Worm (Caenorhabditis elegans) whole organism, L2 larva: ENCODE measurements around the gene Y38H6C.8.
"Not testable (repeated sequence)": the region's sequence is repeated elsewhere in the genome, so short reads cannot be mapped to it uniquely, and the experiment has no call there.

Source experiments
- aly-2 ChIP-seq: fragments of 150-350 bp; optimal IDR thresholded peaks from 2 replicates; lab custom pipeline; 2014; ENCODE audit warnings: missing biosample characterization, missing genetic modification characterization
- egl-27 ChIP-seq: sonication (generic microtip); optimal IDR thresholded peaks from 3 replicates; lab custom pipeline; 2017; ENCODE audit warnings: missing biosample characterization, missing genetic modification reagents, missing genetic modification characterization
- lin-13 ChIP-seq: fragments of 150-350 bp; optimal IDR thresholded peaks from 2 replicates; lab custom pipeline; 2014; ENCODE audit warnings: missing biosample characterization, missing genetic modification reagents, missing genetic modification characterization
- nhr-11 ChIP-seq: fragments of 150-350 bp; optimal IDR thresholded peaks from 2 replicates; lab custom pipeline; 2014; ENCODE audit warnings: missing biosample characterization, missing genetic modification characterization
- nhr-77 ChIP-seq: fragments of 150-350 bp; optimal IDR thresholded peaks from 2 replicates; lab custom pipeline; 2014; ENCODE audit warnings: missing biosample characterization, missing genetic modification characterization

- TF ChIP-seq nhr-11 (tag; lab: Kevin White, UChicago); aly-2 (tag; lab: Kevin White, UChicago); egl-27 (tag; lab: Kevin White, UChicago); lin-13 (GFP tag; lab: Kevin White, UChicago); nhr-77 (tag; lab: Kevin White, UChicago): not testable (repeated sequence)
Measured at ce11 chrV:20513661-20514060, at the start of gene Y38H6C.8.
